Worm (Caenorhabditis elegans) whole organism, L3 larva: ENCODE data around the gene mlk-1.

Experiments used
- ama-1 ChIP-seq: fragments of 150-350 bp; optimal IDR thresholded peaks from 2 replicates; lab custom pipeline; 2018
- nhr-76 ChIP-seq: fragments of 150-350 bp; sonication (generic microtip); optimal IDR thresholded peaks from 5 replicates; lab custom pipeline; 2014; ENCODE audit warnings: missing biosample characterization, missing genetic modification characterization
- nhr-77 ChIP-seq: fragments of 150-350 bp; optimal IDR thresholded peaks from 2 replicates; lab custom pipeline; 2014; ENCODE audit warnings: missing biosample characterization, missing genetic modification characterization
- skn-1 ChIP-seq: fragments of 150-350 bp; optimal IDR thresholded peaks from 2 replicates; lab custom pipeline; 2014; ENCODE audit warnings: missing biosample characterization, missing genetic modification characterization
- snpc-4 ChIP-seq: fragments of 150-350 bp; optimal IDR thresholded peaks from 2 replicates; lab custom pipeline; 2014; ENCODE audit warnings: missing biosample characterization, missing genetic modification characterization

ce11 chrV:5040925-5041324 is 23.7 kb downstream of the mlk-1 start, which contains the start of gene K11D12.8:
- TF ChIP-seq ama-1, result no peak
- TF ChIP-seq nhr-76, result no peak
- no peak for TF ChIP-seq nhr-77 (tag; lab: Kevin White, UChicago)
- TF ChIP-seq skn-1 (tag; lab: Kevin White, UChicago), result no peak
- TF ChIP-seq snpc-4, result no peak
